Worm (Caenorhabditis elegans) whole organism, early embryonic: Measurements from ENCODE around the gene wdr-20.

Source experiments
- B0310.2 ChIP-seq: sonication (generic microtip); optimal IDR thresholded peaks from 2 replicates; lab custom pipeline; 2016; ENCODE audit warnings: mild to moderate bottlenecking, missing genetic modification characterization, missing compliant biosample characterization
- F13C5.2 ChIP-seq: sonication (generic microtip); optimal IDR thresholded peaks from 2 replicates; lab custom pipeline; 2017; ENCODE audit warnings: mild to moderate bottlenecking, missing genetic modification characterization, inconsistent platforms, missing compliant biosample characterization
- aly-1 ChIP-seq: sonication (generic microtip); optimal IDR thresholded peaks from 2 replicates; lab custom pipeline; 2016; ENCODE audit warnings: missing genetic modification characterization, missing compliant biosample characterization
- ama-1 ChIP-seq: fragments of 150-350 bp; optimal IDR thresholded peaks from 2 replicates; lab custom pipeline; 2014
- ceh-13 ChIP-seq: fragments of 200-800 bp; sonication (Bioruptor generic); optimal IDR thresholded peaks from 2 replicates; lab custom pipeline; 2018; ENCODE audit warnings: mild to moderate bottlenecking, missing genetic modification characterization, missing compliant biosample characterization
- ceh-36 ChIP-seq: sonication (generic microtip); optimal IDR thresholded peaks from 2 replicates; lab custom pipeline; 2016; ENCODE audit warnings: missing genetic modification characterization, inconsistent platforms, missing compliant biosample characterization
- ets-7 ChIP-seq: sonication (generic microtip); optimal IDR thresholded peaks from 2 replicates; lab custom pipeline; 2016; ENCODE audit warnings: missing genotype, missing genetic modification characterization, missing compliant biosample characterization
- flt-1 ChIP-seq: fragments of 200-800 bp; sonication (Bioruptor generic); IDR thresholded peaks from 2 replicates; pipeline ENCODE4 v1.3.6; 2022; ENCODE audit warnings: missing genetic modification characterization, missing compliant biosample characterization
- hmbx-1 ChIP-seq: sonication (generic microtip); optimal IDR thresholded peaks from 2 replicates; lab custom pipeline; 2016; ENCODE audit warnings: mild to moderate bottlenecking, missing genetic modification characterization, missing compliant biosample characterization
- hmg-4 ChIP-seq: fragments of 200-800 bp; sonication (Bioruptor generic); optimal IDR thresholded peaks from 2 replicates; lab custom pipeline; 2018; ENCODE audit warnings: mild to moderate bottlenecking, missing genetic modification characterization, missing compliant biosample characterization
- hnd-1 ChIP-seq: sonication (generic microtip); optimal IDR thresholded peaks from 2 replicates; lab custom pipeline; 2016; ENCODE audit warnings: missing genetic modification characterization, missing compliant biosample characterization
- pes-1 ChIP-seq: fragments of 200-800 bp; sonication (Bioruptor generic); IDR thresholded peaks from 2 replicates; pipeline ENCODE4 v1.3.6; 2022; ENCODE audit warnings: missing genetic modification reagents, missing genetic modification characterization, missing compliant biosample characterization
- scrt-1 ChIP-seq: fragments of 200-800 bp; sonication (Bioruptor generic); IDR thresholded peaks from 2 replicates; pipeline ENCODE4 v1.3.6; 2022; ENCODE audit warnings: missing genetic modification characterization, missing compliant biosample characterization
- sea-1 ChIP-seq: fragments of 200-800 bp; sonication (Bioruptor generic); conservative IDR thresholded peaks from 2 replicates; pipeline ENCODE4 v1.3.6; 2022; ENCODE audit warnings: missing genetic modification characterization, missing compliant biosample characterization
- tbx-11 ChIP-seq: fragments of 200-800 bp; sonication (Bioruptor generic); IDR thresholded peaks from 2 replicates; pipeline ENCODE4 v1.3.6; 2022; ENCODE audit warnings: missing genetic modification characterization, missing compliant biosample characterization
- tbx-37 ChIP-seq: fragments of 200-800 bp; sonication (Bioruptor generic); conservative IDR thresholded peaks from 2 replicates; pipeline ENCODE4 v1.3.6; 2022; ENCODE audit warnings: missing genetic modification reagents, missing genetic modification characterization, missing compliant biosample characterization
- tra-4 ChIP-seq: sonication (generic microtip); optimal IDR thresholded peaks from 2 replicates; lab custom pipeline; 2017; ENCODE audit warnings: missing genetic modification characterization, missing compliant biosample characterization

The wdr-20 gene

ce11 chrV:10166368-10166767, 32.4 kb upstream of the wdr-20 start, which contains the start of gene C51E3.6:
TSS of gene C51E3.6 (minus strand) at chrV:10166468.
- TF ChIP-seq flt-1 (GFP tag; lab: Robert Waterston, UW) (no peak), F13C5.2 (tag; lab: Kevin White, UChicago) (no peak), tbx-37 (no peak), tbx-11 (GFP tag; lab: Robert Waterston, UW) (no peak), B0310.2 (tag; lab: Kevin White, UChicago) (no peak), sea-1 (GFP tag; lab: Robert Waterston, UW) (no peak), ama-1 (lab: Kevin White, UChicago) (no peak), tra-4 (tag; lab: Kevin White, UChicago) (no peak), scrt-1 (GFP tag; lab: Robert Waterston, UW) (no peak), hmg-4 (GFP tag; lab: Kevin White, UChicago) (no peak), hmbx-1 (tag; lab: Kevin White, UChicago) (no peak), hnd-1 (no peak), ets-7 (tag; lab: Kevin White, UChicago) (no peak), pes-1 (GFP tag; lab: Robert Waterston, UW) (no peak), aly-1 (tag; lab: Kevin White, UChicago) (no peak)

- no peak for TF ChIP-seq hnd-1
- TF ChIP-seq scrt-1 (GFP tag; lab: Robert Waterston, UW), result no peak
- no peak for TF ChIP-seq pes-1 (GFP tag; lab: Robert Waterston, UW)
- no peak for TF ChIP-seq hmbx-1 (tag; lab: Kevin White, UChicago)
- no peak for TF ChIP-seq aly-1 (tag; lab: Kevin White, UChicago)
- no peak for TF ChIP-seq tbx-37
- no peak for TF ChIP-seq tra-4 (tag; lab: Kevin White, UChicago)
- no peak for TF ChIP-seq ceh-13 (GFP tag; lab: Kevin White, UChicago)
- no peak for TF ChIP-seq B0310.2 (tag; lab: Kevin White, UChicago)
Measured at ce11 chrV:10160954-10161353, 27.0 kb upstream of the wdr-20 start, which contains the start of gene C51E3.10. TSS of gene C51E3.10 (minus strand) at chrV:10161134.

- TF ChIP-seq F13C5.2 (tag; lab: Kevin White, UChicago) (no peak), ama-1 (lab: Kevin White, UChicago) (no peak), tbx-37 (no peak), pes-1 (GFP tag; lab: Robert Waterston, UW) (no peak), hnd-1 (no peak)
Measured at ce11 chrV:10159972-10160371, 26.0 kb upstream of the wdr-20 start.

- no peak for TF ChIP-seq hmbx-1 (tag; lab: Kevin White, UChicago)
- no peak for TF ChIP-seq tbx-37
- TF ChIP-seq B0310.2 (tag; lab: Kevin White, UChicago), result no peak
- no peak for TF ChIP-seq hnd-1
- no peak for TF ChIP-seq aly-1 (tag; lab: Kevin White, UChicago)
- TF ChIP-seq ama-1 (lab: Kevin White, UChicago), result no peak
- no peak for TF ChIP-seq pes-1 (GFP tag; lab: Robert Waterston, UW)
- no peak for TF ChIP-seq tbx-11 (GFP tag; lab: Robert Waterston, UW)
- no peak for TF ChIP-seq ets-7 (tag; lab: Kevin White, UChicago)
- no peak for TF ChIP-seq hmg-4 (GFP tag; lab: Kevin White, UChicago)
- no peak for TF ChIP-seq F13C5.2 (tag; lab: Kevin White, UChicago)
- TF ChIP-seq ceh-13 (GFP tag; lab: Kevin White, UChicago), result no peak
- no peak for TF ChIP-seq scrt-1 (GFP tag; lab: Robert Waterston, UW)
- no peak for TF ChIP-seq sea-1 (GFP tag; lab: Robert Waterston, UW)
- TF ChIP-seq tra-4 (tag; lab: Kevin White, UChicago), result no peak
Measured at ce11 chrV:10158528-10158927, 24.6 kb upstream of the wdr-20 start, which contains the start of gene srsx-30. TSS of gene srsx-30 (plus strand) at chrV:10158828.

- TF ChIP-seq sea-1 (GFP tag; lab: Robert Waterston, UW) (no peak), tbx-37 (no peak), ceh-13 (GFP tag; lab: Kevin White, UChicago) (no peak), hmg-4 (GFP tag; lab: Kevin White, UChicago) (no peak), tbx-11 (GFP tag; lab: Robert Waterston, UW) (no peak), ama-1 (lab: Kevin White, UChicago) (no peak), tra-4 (tag; lab: Kevin White, UChicago) (no peak)
Measured at ce11 chrV:10154698-10155097, 20.7 kb upstream of the wdr-20 start, which contains the start of gene srsx-29. TSS of gene srsx-29 (plus strand) at chrV:10154998.

ce11 chrV:10153076-10153475, 19.1 kb upstream of the wdr-20 start:
- no peak for TF ChIP-seq hmg-4 (GFP tag; lab: Kevin White, UChicago)

- no peak for TF ChIP-seq ceh-36
- TF ChIP-seq tbx-37, result no peak
Measured at ce11 chrV:10152278-10152677, 18.3 kb upstream of the wdr-20 start, which contains the start of gene srsx-28. TSS of gene srsx-28 (plus strand) at chrV:10152578.

- TF ChIP-seq sea-1 (GFP tag; lab: Robert Waterston, UW) (no peak), hnd-1 (no peak), hmg-4 (GFP tag; lab: Kevin White, UChicago) (no peak), tbx-37 (no peak), aly-1 (tag; lab: Kevin White, UChicago) (no peak), tra-4 (tag; lab: Kevin White, UChicago) (no peak), pes-1 (GFP tag; lab: Robert Waterston, UW) (no peak), tbx-11 (GFP tag; lab: Robert Waterston, UW) (no peak), ceh-13 (GFP tag; lab: Kevin White, UChicago) (no peak), ama-1 (lab: Kevin White, UChicago) (no peak), ceh-36 (no peak), ets-7 (tag; lab: Kevin White, UChicago) (no peak), F13C5.2 (tag; lab: Kevin White, UChicago) (no peak), flt-1 (GFP tag; lab: Robert Waterston, UW) (no peak), B0310.2 (tag; lab: Kevin White, UChicago) (no peak), hmbx-1 (tag; lab: Kevin White, UChicago) (no peak), scrt-1 (GFP tag; lab: Robert Waterston, UW) (no peak)
Measured at ce11 chrV:10149728-10150127, 15.8 kb upstream of the wdr-20 start, which contains the start of gene srsx-27. TSS of gene srsx-27 (plus strand) at chrV:10150028.
